Worm (Caenorhabditis elegans) whole organism, L4 larva: ENCODE data around the gene tkr-2.

Experiments used
- R02D3.7 ChIP-seq: fragments of 150-350 bp; sonication (generic microtip); optimal IDR thresholded peaks from 3 replicates; lab custom pipeline; 2014; ENCODE audit warnings: missing biosample characterization, missing genetic modification characterization
- pqm-1 ChIP-seq: sonication (generic microtip); optimal IDR thresholded peaks from 2 replicates; lab custom pipeline; 2017; ENCODE audit warnings: missing biosample characterization, missing genetic modification characterization
- zip-2 ChIP-seq: fragments of 150-350 bp; optimal IDR thresholded peaks from 2 replicates; lab custom pipeline; 2014; ENCODE audit warnings: missing biosample characterization, missing genetic modification characterization

DNA sequence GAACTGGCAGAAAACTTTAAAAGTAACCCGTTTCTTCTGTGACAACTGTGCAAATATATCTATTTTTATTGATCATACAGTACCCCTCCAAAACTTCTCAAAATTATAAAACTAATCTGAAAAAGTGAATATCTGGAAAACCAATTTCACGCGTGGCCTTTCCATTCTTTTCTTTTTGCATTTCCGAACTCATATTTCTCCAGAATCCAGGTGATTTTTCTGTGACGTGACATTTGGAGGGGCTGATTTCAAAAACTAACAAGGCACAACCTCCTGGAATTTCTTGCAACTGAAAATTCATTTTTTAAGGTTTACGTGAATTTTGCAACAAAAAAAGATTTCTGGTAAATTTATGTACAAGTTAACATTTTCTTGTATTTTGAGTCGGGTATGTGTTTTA lies 1.6 kb upstream of the tkr-2 start:
- TF ChIP-seq zip-2 (no peak), pqm-1 (tag; lab: Kevin White, UChicago) (no peak), R02D3.7 (tag; lab: Kevin White, UChicago) (no peak)
